Fruit fly (Drosophila melanogaster) whole organism, pupa: ENCODE measurements around the gene Mco4.

Source experiments
- CG10348 ChIP-seq: fragments of 200-800 bp; sonication (Bioruptor generic); IDR thresholded peaks from 2 replicates; pipeline ENCODE4 v1.3.6; 2022; ENCODE audit warnings: missing biosample characterization, missing genetic modification characterization
- CG12605 ChIP-seq: fragments of 200-800 bp; sonication (Bioruptor generic); IDR thresholded peaks from 2 replicates; pipeline ENCODE4 v1.3.6; 2022; ENCODE audit warnings: missing biosample characterization, missing genetic modification characterization
- CG13204 ChIP-seq: fragments of 200-800 bp; sonication (Bioruptor generic); optimal IDR thresholded peaks from 2 replicates; lab custom pipeline; 2018; ENCODE audit warnings: missing biosample characterization, mild to moderate bottlenecking, missing genetic modification characterization, moderate library complexity
- CG14655 ChIP-seq: fragments of 200-800 bp; sonication (Bioruptor generic); optimal IDR thresholded peaks from 3 replicates; lab custom pipeline; 2017; ENCODE audit warnings: mild to moderate bottlenecking, missing biosample characterization, missing genetic modification reagents, missing genetic modification characterization
- CG15710 ChIP-seq: fragments of 200-800 bp; sonication (Bioruptor generic); optimal IDR thresholded peaks from 2 replicates; lab custom pipeline; 2018; ENCODE audit warnings: missing biosample characterization, mild to moderate bottlenecking, missing genetic modification characterization, moderate library complexity
- CG17806 ChIP-seq: fragments of 200-800 bp; sonication (Bioruptor generic); optimal IDR thresholded peaks from 2 replicates; lab custom pipeline; 2018; ENCODE audit warnings: missing biosample characterization, mild to moderate bottlenecking, missing genetic modification characterization, moderate library complexity
- CG32121 ChIP-seq: fragments of 200-800 bp; sonication (Bioruptor generic); IDR thresholded peaks from 2 replicates; pipeline ENCODE4 v1.3.6; 2022; ENCODE audit warnings: missing biosample characterization, missing genetic modification characterization
- CG34367 ChIP-seq: fragments of 200-800 bp; sonication (Bioruptor generic); optimal IDR thresholded peaks from 2 replicates; lab custom pipeline; 2018; ENCODE audit warnings: missing biosample characterization, mild to moderate bottlenecking, missing genetic modification characterization
- CG4496 ChIP-seq: fragments of 200-800 bp; sonication (Bioruptor generic); IDR thresholded peaks from 3 replicates; pipeline ENCODE4 v1.3.6; 2022; ENCODE audit warnings: missing biosample characterization, missing genetic modification characterization
- CG8159 ChIP-seq: fragments of 200-800 bp; sonication (Bioruptor generic); optimal IDR thresholded peaks from 3 replicates; lab custom pipeline; 2018; ENCODE audit warnings: missing biosample characterization, mild to moderate bottlenecking, missing genetic modification characterization, moderate library complexity
- CG8301 ChIP-seq: fragments of 200-800 bp; sonication (Bioruptor generic); optimal IDR thresholded peaks from 2 replicates; lab custom pipeline; 2018; ENCODE audit warnings: missing biosample characterization, mild to moderate bottlenecking, missing genetic modification characterization
- CG9948 ChIP-seq: fragments of 200-800 bp; sonication (Bioruptor generic); optimal IDR thresholded peaks from 2 replicates; lab custom pipeline; 2018; ENCODE audit warnings: missing biosample characterization, mild to moderate bottlenecking, missing genetic modification characterization, moderate library complexity
- D1 ChIP-seq: fragments of 200-800 bp; sonication (Bioruptor generic); optimal IDR thresholded peaks from 2 replicates; lab custom pipeline; 2018; ENCODE audit warnings: missing biosample characterization, mild to moderate bottlenecking, missing genetic modification characterization, moderate library complexity
- EcR ChIP-seq: fragments of 200-800 bp; sonication (Bioruptor generic); optimal IDR thresholded peaks from 3 replicates; lab custom pipeline; 2019; ENCODE audit warnings: missing biosample characterization, missing genetic modification characterization, mild to moderate bottlenecking, moderate library complexity, missing genetic modification reagents
- Ets98B ChIP-seq: fragments of 200-800 bp; sonication (Bioruptor generic); IDR thresholded peaks from 2 replicates; pipeline ENCODE4 v1.3.6; 2022; ENCODE audit warnings: missing biosample characterization, missing genetic modification characterization
- Pif1A ChIP-seq: fragments of 200-800 bp; sonication (Bioruptor generic); optimal IDR thresholded peaks from 3 replicates; lab custom pipeline; 2016; ENCODE audit warnings: missing biosample characterization, missing genetic modification characterization
- Pif1B ChIP-seq: fragments of 200-800 bp; sonication (Bioruptor generic); optimal IDR thresholded peaks from 3 replicates; lab custom pipeline; 2016; ENCODE audit warnings: missing biosample characterization, missing genetic modification characterization
- Snoo ChIP-seq: fragments of 200-800 bp; sonication (Bioruptor generic); optimal IDR thresholded peaks from 3 replicates; lab custom pipeline; 2017; ENCODE audit warnings: missing biosample characterization, mild to moderate bottlenecking, missing genetic modification characterization, inconsistent platforms
- fd96Ca ChIP-seq: fragments of 200-800 bp; sonication (Bioruptor generic); IDR thresholded peaks from 3 replicates; pipeline ENCODE4 v1.3.6; 2022; ENCODE audit warnings: missing biosample characterization, missing genetic modification characterization
- gl ChIP-seq: fragments of 200-800 bp; sonication (Bioruptor generic); optimal IDR thresholded peaks from 2 replicates; lab custom pipeline; 2018; ENCODE audit warnings: missing biosample characterization, mild to moderate bottlenecking, missing genetic modification characterization
- rn ChIP-seq: fragments of 200-800 bp; sonication (Bioruptor generic); IDR thresholded peaks from 2 replicates; pipeline ENCODE4 v1.3.6; 2022; ENCODE audit warnings: missing biosample characterization, missing genetic modification characterization

Mco4 gene

DNA sequence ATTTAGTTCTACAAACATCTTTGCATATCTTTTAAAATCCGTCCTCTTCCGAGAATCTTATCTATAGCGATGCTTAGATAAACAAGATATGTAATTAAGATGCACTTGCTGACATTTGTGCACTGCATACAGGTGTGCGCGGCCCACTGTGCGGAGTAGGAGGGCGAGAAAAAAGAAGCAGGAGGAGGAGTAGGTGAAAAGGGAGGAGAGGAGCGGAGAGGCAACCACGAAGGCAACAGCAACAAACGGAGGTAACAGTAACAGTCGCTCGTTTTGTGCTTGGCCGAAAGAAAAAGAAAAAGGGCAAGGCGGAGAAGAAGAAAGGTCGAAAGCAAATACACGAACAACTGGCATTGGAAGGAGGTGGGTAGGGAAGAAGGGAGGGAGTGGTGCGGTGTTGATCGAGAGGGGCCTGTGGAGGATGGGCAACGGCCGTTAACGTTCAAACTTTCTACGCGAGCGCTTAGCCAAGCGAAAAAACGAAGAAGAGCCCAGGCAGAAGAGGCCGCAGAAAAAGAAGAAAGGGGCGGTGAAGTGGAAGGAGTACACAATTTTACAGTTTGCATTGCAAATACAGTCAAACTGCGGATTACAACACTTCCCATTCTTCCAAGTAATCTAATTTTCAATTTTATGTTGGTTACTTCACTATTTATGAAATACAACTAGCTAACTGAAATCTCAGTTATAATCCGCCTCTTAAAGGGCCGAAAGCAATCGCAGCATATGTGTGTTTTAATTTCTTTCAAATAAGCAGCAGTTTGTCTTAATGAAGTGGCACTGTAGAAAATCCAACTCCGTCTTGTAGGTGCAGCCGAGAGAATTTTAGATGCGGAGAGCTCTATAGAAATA, 23.5 kb downstream of the Mco4 start:
- TF ChIP-seq CG9948 (tag; lab: Kevin White, UChicago) (no peak), CG12605 (GFP tag; lab: Robert Waterston, UW) (no peak), CG14655 (GFP tag; lab: Kevin White, UChicago) (peak; percentile 59), Snoo (tag; lab: Kevin White, UChicago) (no peak), CG8301 (peak; percentile 46), fd96Ca (GFP tag; lab: Robert Waterston, UW) (no peak)

DNA sequence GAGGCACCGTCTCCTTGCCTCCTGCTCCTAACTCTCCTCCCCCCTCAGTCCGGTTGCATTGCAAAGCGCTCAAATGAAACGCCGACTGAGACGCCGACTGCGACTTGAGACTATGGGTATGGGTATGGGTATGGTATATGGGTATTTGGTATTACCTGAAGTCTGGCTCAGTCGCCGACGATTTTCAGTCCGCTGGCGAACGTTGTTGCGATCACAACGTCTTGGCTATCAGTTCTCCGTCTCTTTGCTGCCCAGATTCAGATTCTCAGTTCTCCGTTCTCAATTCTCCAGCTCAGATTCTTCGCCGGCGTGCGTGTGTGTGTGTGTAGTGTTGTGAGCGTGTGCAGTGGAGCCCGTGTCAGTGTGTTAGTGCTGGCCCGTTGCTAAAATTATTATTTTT, 25.3 kb downstream of the Mco4 start, which contains the start of gene CG6398:
TSS of gene CG6398 (plus strand) at position 185 of the 400 bp plus-strand sequence.
- no peak for TF ChIP-seq fd96Ca (GFP tag; lab: Robert Waterston, UW)
- TF ChIP-seq CG14655 (GFP tag; lab: Kevin White, UChicago): no peak
- TF ChIP-seq Snoo (tag; lab: Kevin White, UChicago): no peak
- no peak for TF ChIP-seq CG32121 (GFP tag; lab: Robert Waterston, UW)
- TF ChIP-seq CG13204 (GFP tag; lab: Kevin White, UChicago): peak; percentile 64
- no peak for TF ChIP-seq gl (tag; lab: Kevin White, UChicago)
- TF ChIP-seq Ets98B: peak; percentile 37; the same call in 1 of the 2 replicates
- TF ChIP-seq CG10348 (GFP tag; lab: Robert Waterston, UW): no peak
- TF ChIP-seq EcR (GFP tag; lab: Kevin White, UChicago): peak; percentile 36
- peak; percentile 44; the same call in 1 of the 3 replicates for TF ChIP-seq CG4496
- no peak for TF ChIP-seq rn (GFP tag; lab: Robert Waterston, UW)
- no peak for TF ChIP-seq D1 (tag; lab: Kevin White, UChicago)

DNA sequence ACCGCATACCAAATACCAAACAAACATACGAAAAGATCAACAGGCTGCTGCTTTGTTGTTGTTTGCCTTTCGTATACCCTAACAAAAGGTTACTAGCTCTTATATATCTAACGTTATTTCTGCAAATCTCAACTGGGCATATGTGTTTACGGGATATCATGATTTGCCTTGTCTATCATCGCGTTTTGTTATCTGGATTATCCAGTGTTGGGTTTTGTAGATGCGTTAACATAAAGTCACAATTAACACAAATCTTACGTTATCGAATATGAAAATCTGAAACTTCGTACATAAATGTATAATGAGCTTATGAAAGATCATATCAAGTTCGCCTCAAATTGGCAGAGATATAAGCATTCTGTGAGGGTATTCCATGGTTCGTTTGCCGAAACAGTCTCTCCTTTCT, 25.7 kb downstream of the Mco4 start:
- TF ChIP-seq CG15710 (peak; percentile 54), CG8159 (tag; lab: Kevin White, UChicago) (peak; percentile 69), Snoo (tag; lab: Kevin White, UChicago) (peak; percentile 11), rn (GFP tag; lab: Robert Waterston, UW) (no peak), CG10348 (GFP tag; lab: Robert Waterston, UW) (no peak), CG14655 (GFP tag; lab: Kevin White, UChicago) (peak; percentile 65), CG12605 (GFP tag; lab: Robert Waterston, UW) (no peak), CG17806 (tag; lab: Kevin White, UChicago) (peak; percentile 9), Ets98B (no peak), Pif1A (GFP tag; lab: Kevin White, UChicago) (peak; percentile 40), CG34367 (tag; lab: Kevin White, UChicago) (peak; percentile 32), gl (tag; lab: Kevin White, UChicago) (no peak), CG13204 (GFP tag; lab: Kevin White, UChicago) (no peak), Pif1B (GFP tag; lab: Kevin White, UChicago) (peak; percentile 58), fd96Ca (GFP tag; lab: Robert Waterston, UW) (no peak), CG8301 (peak; percentile 52), CG9948 (tag; lab: Kevin White, UChicago) (peak; percentile 53)

DNA sequence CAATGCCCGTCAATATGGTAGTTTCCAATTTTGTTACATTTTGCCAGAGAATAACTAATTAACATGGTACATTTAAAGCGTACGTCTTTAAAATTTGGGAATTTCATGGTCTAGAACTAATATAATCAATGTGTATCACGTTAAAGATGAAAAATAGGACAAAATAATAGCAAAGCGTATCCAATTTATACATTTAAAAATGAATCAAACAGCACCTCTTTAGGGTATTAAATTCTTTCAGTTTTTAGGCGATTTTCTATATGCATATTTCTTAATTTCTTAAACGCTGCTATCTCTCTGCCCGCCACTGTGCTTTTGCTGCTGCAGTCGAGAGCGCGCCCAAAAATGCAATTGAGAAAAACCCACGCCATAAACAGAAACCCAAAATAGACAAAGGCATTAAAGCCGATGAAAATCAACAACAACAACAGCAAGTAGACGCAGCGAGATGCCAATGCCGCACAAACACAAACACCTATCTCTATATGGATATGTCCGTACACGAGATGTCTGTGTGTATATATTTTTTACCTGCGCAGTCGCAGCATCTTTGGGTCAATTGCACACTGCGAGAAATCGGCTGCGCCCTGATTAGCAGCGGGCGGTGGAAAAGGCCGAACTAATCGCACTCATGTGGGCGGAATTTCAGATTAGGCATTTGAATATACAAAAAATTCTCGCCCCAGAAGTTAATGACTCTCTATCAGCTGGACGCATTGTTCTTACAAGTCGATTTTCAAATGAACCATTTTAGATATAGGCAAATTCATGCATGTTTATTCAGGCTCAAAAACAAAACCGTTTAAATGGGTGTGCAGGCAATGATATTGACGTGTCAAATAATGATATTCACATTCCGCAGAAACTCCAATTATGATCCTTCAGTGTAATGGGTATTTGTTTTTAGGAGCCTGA, 26.6 kb downstream of the Mco4 start:
- TF ChIP-seq EcR (GFP tag; lab: Kevin White, UChicago) (no peak), CG12605 (GFP tag; lab: Robert Waterston, UW) (0 out of 2 replicates have a peak, but pooled peaks have one; percentile 8), Pif1A (GFP tag; lab: Kevin White, UChicago) (peak; percentile 34), CG8301 (peak; percentile 77), CG13204 (GFP tag; lab: Kevin White, UChicago) (no peak), CG34367 (tag; lab: Kevin White, UChicago) (peak; percentile 57), gl (tag; lab: Kevin White, UChicago) (no peak), D1 (tag; lab: Kevin White, UChicago) (peak; percentile 70), Pif1B (GFP tag; lab: Kevin White, UChicago) (peak; percentile 19), CG4496 (peak; percentile 65), rn (GFP tag; lab: Robert Waterston, UW) (0 out of 2 replicates have a peak, but pooled peaks have one; percentile 22), Snoo (tag; lab: Kevin White, UChicago) (peak; percentile 4), CG17806 (tag; lab: Kevin White, UChicago) (peak; percentile 61), CG9948 (tag; lab: Kevin White, UChicago) (peak; percentile 65), CG15710 (peak; percentile 63), fd96Ca (GFP tag; lab: Robert Waterston, UW) (no peak; the same call in 2 of the 3 replicates), CG10348 (GFP tag; lab: Robert Waterston, UW) (peak; percentile 29; the same call in 1 of the 2 replicates), Ets98B (peak; percentile 5; the same call in 1 of the 2 replicates), CG32121 (GFP tag; lab: Robert Waterston, UW) (peak; percentile 48), CG14655 (GFP tag; lab: Kevin White, UChicago) (peak; percentile 53), CG8159 (tag; lab: Kevin White, UChicago) (peak; percentile 78)
- TF ChIP-seq, all 21 proteins: peak for 17
